Worm (Caenorhabditis elegans): ENCODE measurements around the gene sftd-3.

Gene sftd-3

DNA sequence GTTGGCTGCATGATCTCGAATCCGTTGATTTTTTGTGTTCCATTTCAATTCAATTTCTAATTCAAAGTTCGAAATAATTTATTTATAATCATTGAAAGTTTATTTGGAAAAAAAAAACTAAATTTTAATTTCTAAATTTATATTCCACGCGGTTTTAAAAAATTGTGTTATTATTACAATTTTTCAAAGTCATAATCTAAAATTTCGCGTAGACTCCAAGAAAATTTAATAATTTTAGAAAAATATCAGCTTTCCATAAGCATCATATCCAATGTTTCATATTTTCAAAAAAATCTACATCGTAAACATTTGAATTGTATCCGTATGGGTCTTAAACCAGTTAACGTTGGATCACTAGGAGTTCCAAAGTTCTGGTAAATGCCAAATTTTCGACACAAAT is 36.4 kb upstream of the sftd-3 start, which contains the start of gene F44G4.5:
TSS of gene F44G4.5 (minus strand) at position 101 of the 400 bp plus-strand sequence.
- TF ChIP-seq C16A3.4 (tag; optimal IDR thresholded peaks at IDR 0.05) (no peak), vab-15 (tag; optimal IDR thresholded peaks at IDR 0.05) (no peak), ces-1 (GFP tag; optimal IDR thresholded peaks at IDR 0.05) (no peak), unc-86 (tag; optimal IDR thresholded peaks at IDR 0.05) (no peak), mef-2 (tag; optimal IDR thresholded peaks at IDR 0.05) (no peak), nhr-11 (tag; optimal IDR thresholded peaks at IDR 0.05) (no peak), nhr-47 (tag; optimal IDR thresholded peaks at IDR 0.05) (no peak), nhr-20 (tag; optimal IDR thresholded peaks at IDR 0.05) (no peak), rnt-1 (tag; optimal IDR thresholded peaks at IDR 0.05) (no peak), ceh-82 (tag; optimal IDR thresholded peaks at IDR 0.05) (no peak), lin-39 (tag; optimal IDR thresholded peaks at IDR 0.05) (no peak), ama-1 (optimal IDR thresholded peaks at IDR 0.05) (no peak), unc-30 (tag; optimal IDR thresholded peaks at IDR 0.05) (no peak)

DNA sequence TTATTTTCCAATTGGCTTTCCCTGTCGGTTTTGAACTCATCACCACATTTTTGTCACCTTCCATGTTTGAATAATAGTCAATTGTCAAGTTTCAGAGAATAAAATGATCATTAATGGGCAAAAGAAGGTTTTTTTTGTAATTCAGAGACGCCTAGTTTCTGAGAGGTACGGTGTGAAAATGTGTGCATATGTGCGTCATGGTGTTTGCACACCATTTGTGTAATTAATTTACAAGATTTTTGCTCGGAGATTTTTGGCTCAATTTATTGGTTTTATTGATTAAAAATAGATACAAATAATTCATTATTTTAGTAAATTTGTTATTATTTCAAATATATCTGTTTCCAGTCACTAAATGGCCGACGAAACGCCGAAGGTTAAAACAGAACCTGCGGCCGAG is 33.5 kb upstream of the sftd-3 start, which contains the start of the genes F44G4.3 and tdp-1:
TSS of gene F44G4.3 (minus strand) at position 184 of the 400 bp plus-strand sequence.
TSS of gene tdp-1 (plus strand) at position 347 of the 400 bp plus-strand sequence.
- TF ChIP-seq efl-3 (GFP tag; optimal IDR thresholded peaks at IDR 0.05) = no peak
- TF ChIP-seq sox-4 (tag; optimal IDR thresholded peaks at IDR 0.05) = no peak
- no peak for TF ChIP-seq hlh-17 (GFP tag; optimal IDR thresholded peaks at IDR 0.05; ENCODE audit: borderline replicate concordance)
- no peak for TF ChIP-seq pag-3 (tag; optimal IDR thresholded peaks at IDR 0.05; ENCODE audit: borderline replicate concordance, insufficient read depth)
- no peak for TF ChIP-seq fkh-10 (GFP tag; optimal IDR thresholded peaks at IDR 0.05)
- no peak for TF ChIP-seq tlp-1 (tag; optimal IDR thresholded peaks at IDR 0.05)
- TF ChIP-seq unc-86 (tag; optimal IDR thresholded peaks at IDR 0.05) = no peak
- no peak for TF ChIP-seq hpl-2 (GFP tag; optimal IDR thresholded peaks at IDR 0.05)
- no peak for TF ChIP-seq unc-98 (GFP tag; IDR thresholded peaks at IDR 0.05)
- peak; percentile 8 for TF ChIP-seq nhr-85 (tag)
- TF ChIP-seq hlh-4 (tag; optimal IDR thresholded peaks at IDR 0.05) = no peak
- peak; percentile 84 for TF ChIP-seq F16B12.6 (tag; optimal IDR thresholded peaks at IDR 0.05)
- TF ChIP-seq snu-23 (GFP tag; optimal IDR thresholded peaks at IDR 0.05) = peak; percentile 15
- TF ChIP-seq swsn-7 (tag; optimal IDR thresholded peaks at IDR 0.05) = peak; percentile 14
- TF ChIP-seq ceh-63 (GFP tag; optimal IDR thresholded peaks at IDR 0.05) = no peak
- no peak for TF ChIP-seq pax-3 (tag; optimal IDR thresholded peaks at IDR 0.05)
- peak; percentile 77 for TF ChIP-seq mep-1 (tag; optimal IDR thresholded peaks at IDR 0.05)
- TF ChIP-seq mdl-1 (tag; optimal IDR thresholded peaks at IDR 0.05) = no peak
- TF ChIP-seq snpc-4 (tag; optimal IDR thresholded peaks at IDR 0.05) = no peak
- TF ChIP-seq Y116A8C.19 (tag; optimal IDR thresholded peaks at IDR 0.05; ENCODE audit: borderline replicate concordance) = no peak
- TF ChIP-seq tbx-2 (tag; optimal IDR thresholded peaks at IDR 0.05) = no peak
- TF ChIP-seq ceh-88 (GFP tag; IDR thresholded peaks at IDR 0.05) = no peak
- no peak for TF ChIP-seq nhr-11 (tag; optimal IDR thresholded peaks at IDR 0.05)
- no peak for TF ChIP-seq elt-3 (tag; optimal IDR thresholded peaks at IDR 0.05)
- TF ChIP-seq lin-13 (GFP tag; optimal IDR thresholded peaks at IDR 0.05) = no peak
- no peak for TF ChIP-seq jun-1 (tag; optimal IDR thresholded peaks at IDR 0.05)
- no peak for TF ChIP-seq fkh-8 (tag; optimal IDR thresholded peaks at IDR 0.05)
- no peak for TF ChIP-seq C04F5.9 (tag; optimal IDR thresholded peaks at IDR 0.05)
- no peak for TF ChIP-seq aly-2 (tag; optimal IDR thresholded peaks at IDR 0.05)
- TF ChIP-seq unc-30 (tag; optimal IDR thresholded peaks at IDR 0.05) = no peak
- peak; percentile 14 for TF ChIP-seq vab-15 (tag; optimal IDR thresholded peaks at IDR 0.05)
- no peak for TF ChIP-seq egl-13 (tag; optimal IDR thresholded peaks at IDR 0.05)
- no peak for TF ChIP-seq pqm-1 (tag; optimal IDR thresholded peaks at IDR 0.05)
- TF ChIP-seq lin-35 (GFP tag; optimal IDR thresholded peaks at IDR 0.05) = peak; percentile 14 to 55
- no peak for TF ChIP-seq mab-9 (GFP tag; IDR thresholded peaks at IDR 0.05)
- TF ChIP-seq fos-1 (tag; optimal IDR thresholded peaks at IDR 0.05) = no peak
- no peak for TF ChIP-seq nhr-77 (tag; optimal IDR thresholded peaks at IDR 0.05)
- no peak for TF ChIP-seq C16A3.4 (tag; optimal IDR thresholded peaks at IDR 0.05)
- TF ChIP-seq elt-2 (tag; optimal IDR thresholded peaks at IDR 0.05) = no peak
- no peak for TF ChIP-seq isw-1 (GFP tag; IDR thresholded peaks at IDR 0.05)
- TF ChIP-seq ceh-90 (tag; optimal IDR thresholded peaks at IDR 0.05) = no peak
- TF ChIP-seq blmp-1 (tag; optimal IDR thresholded peaks at IDR 0.05) = no peak
- TF ChIP-seq skn-1 (tag; optimal IDR thresholded peaks at IDR 0.05) = no peak
- TF ChIP-seq ztf-11 (tag; optimal IDR thresholded peaks at IDR 0.05) = no peak
- TF ChIP-seq rnt-1 (tag; optimal IDR thresholded peaks at IDR 0.05) = no peak

Measured in whole organism, L1 larva.